Worm (Caenorhabditis elegans): Measurements from ENCODE around the gene nhr-205.

- TF ChIP-seq B0310.2 (tag; optimal IDR thresholded peaks at IDR 0.05): peak; percentile 2
- no peak for TF ChIP-seq pes-1 (GFP tag; IDR thresholded peaks at IDR 0.05)
- peak; percentile 21 for TF ChIP-seq aly-1 (tag; optimal IDR thresholded peaks at IDR 0.05)
- TF ChIP-seq hmbx-1 (tag; optimal IDR thresholded peaks at IDR 0.05): no peak
- TF ChIP-seq flt-1 (GFP tag; IDR thresholded peaks at IDR 0.05): no peak
- no peak for TF ChIP-seq tbx-11 (GFP tag; IDR thresholded peaks at IDR 0.05)
- TF ChIP-seq ama-1 (optimal IDR thresholded peaks at IDR 0.05): no peak
- TF ChIP-seq scrt-1 (GFP tag; IDR thresholded peaks at IDR 0.05): no peak
- no peak for TF ChIP-seq tra-4 (tag; optimal IDR thresholded peaks at IDR 0.05)
These were observed 41.7 kb downstream of the nhr-205 start for ce11 chrV:10039837-10040236.

Data from whole organism, early embryonic.